Worm (Caenorhabditis elegans): ENCODE measurements around the gene R04D3.4.

R04D3.4 gene

DNA sequence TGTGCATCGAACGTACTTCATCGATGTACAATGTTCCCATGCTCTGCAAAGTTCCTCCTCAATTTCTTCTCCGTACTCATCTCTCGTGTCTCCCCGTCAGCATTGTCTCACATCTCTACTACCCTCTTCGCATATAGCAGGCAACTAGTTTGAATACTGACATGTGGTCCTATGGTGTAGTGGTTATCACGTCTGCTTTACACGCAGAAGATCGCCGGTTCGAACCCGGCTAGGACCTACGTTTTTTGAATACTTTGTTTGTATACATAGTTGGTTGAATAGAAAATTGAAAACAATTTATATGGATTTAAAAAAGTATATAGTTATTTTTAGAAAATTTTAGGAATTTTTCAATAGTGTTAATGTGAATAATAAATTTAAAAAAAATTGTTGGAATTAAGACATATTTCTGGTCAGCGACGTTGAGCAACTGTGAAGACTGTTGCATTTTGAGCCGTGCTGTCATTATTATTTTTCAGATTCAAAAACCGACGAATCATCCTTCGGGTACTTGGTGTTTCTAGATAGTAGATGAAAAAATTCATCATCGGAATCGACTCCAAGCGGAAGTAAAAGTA is 18.3 kb upstream of the R04D3.4 start (continued):
- TF ChIP-seq daf-12 (tag; optimal IDR thresholded peaks at IDR 0.05) = no peak
- TF ChIP-seq mep-1 (tag; optimal IDR thresholded peaks at IDR 0.05) = no peak
- TF ChIP-seq egl-27 (tag; optimal IDR thresholded peaks at IDR 0.05) = no peak
- TF ChIP-seq lin-29 (GFP tag; IDR thresholded peaks at IDR 0.05) = peak; percentile 83
- peak; percentile 72 for TF ChIP-seq saeg-2 (GFP tag; IDR thresholded peaks at IDR 0.05)
- TF ChIP-seq ceh-28 (tag; optimal IDR thresholded peaks at IDR 0.05) = no peak
- peak; percentile 82; the same call in 1 of the 2 replicates for TF ChIP-seq daf-8 (GFP tag; IDR thresholded peaks at IDR 0.05)
- TF ChIP-seq gei-8 (GFP tag; optimal IDR thresholded peaks at IDR 0.05) = peak; percentile 74
- TF ChIP-seq mdl-1 (tag; optimal IDR thresholded peaks at IDR 0.05) = peak; percentile 42 to 64
- TF ChIP-seq arid-1 (GFP tag; conservative IDR thresholded peaks at IDR 0.05) = peak; percentile 91
- no peak for TF ChIP-seq tag-97 (GFP tag; IDR thresholded peaks at IDR 0.05)
- TF ChIP-seq tra-1 (GFP tag; IDR thresholded peaks at IDR 0.05) = peak; percentile 96
- TF ChIP-seq duxl-1 (tag; optimal IDR thresholded peaks at IDR 0.05; ENCODE audit: poor library complexity) = no peak
- TF ChIP-seq hlh-30 (tag; optimal IDR thresholded peaks at IDR 0.05; ENCODE audit: insufficient read depth) = peak; percentile 83
- TF ChIP-seq T20F7.1 (GFP tag; optimal IDR thresholded peaks at IDR 0.05) = peak; percentile 81
- peak; percentile 79 for TF ChIP-seq mxl-2 (GFP tag; conservative IDR thresholded peaks at IDR 0.05)
- peak; percentile 85 for TF ChIP-seq zfp-3 (GFP tag; conservative IDR thresholded peaks at IDR 0.05)
- TF ChIP-seq ZK337.2 (GFP tag; IDR thresholded peaks at IDR 0.05) = peak; percentile 87
- peak; percentile 91 for TF ChIP-seq D1046.2 (GFP tag; IDR thresholded peaks at IDR 0.05)
- peak in 1 of 2 experiments; percentile 3 for TF ChIP-seq lsy-2 (tag; optimal IDR thresholded peaks at IDR 0.05)

DNA sequence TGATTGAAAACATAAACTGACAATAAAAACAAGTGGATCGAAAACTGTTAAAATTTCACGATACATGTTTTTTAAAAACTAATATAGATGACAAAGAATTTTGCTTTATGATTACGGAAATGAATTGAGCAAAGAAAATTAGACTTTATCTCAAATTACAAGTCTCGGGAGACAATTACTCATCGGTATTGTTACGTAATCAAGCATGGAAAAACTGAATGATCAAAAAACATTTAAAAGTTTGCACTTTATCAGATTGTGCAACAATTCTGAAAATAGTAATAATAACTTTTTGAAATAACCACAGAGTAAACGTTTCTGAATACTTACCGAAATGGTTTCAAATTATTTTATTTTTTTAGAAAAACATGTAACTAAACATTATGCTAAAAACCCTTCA is 17.2 kb upstream of the R04D3.4 start, which contains the start of gene srd-43:
srd-43 (minus strand) TSS at position 66 of the 400 bp plus-strand sequence.
- TF ChIP-seq lin-1 (GFP tag; IDR thresholded peaks at IDR 0.05) = no peak

DNA sequence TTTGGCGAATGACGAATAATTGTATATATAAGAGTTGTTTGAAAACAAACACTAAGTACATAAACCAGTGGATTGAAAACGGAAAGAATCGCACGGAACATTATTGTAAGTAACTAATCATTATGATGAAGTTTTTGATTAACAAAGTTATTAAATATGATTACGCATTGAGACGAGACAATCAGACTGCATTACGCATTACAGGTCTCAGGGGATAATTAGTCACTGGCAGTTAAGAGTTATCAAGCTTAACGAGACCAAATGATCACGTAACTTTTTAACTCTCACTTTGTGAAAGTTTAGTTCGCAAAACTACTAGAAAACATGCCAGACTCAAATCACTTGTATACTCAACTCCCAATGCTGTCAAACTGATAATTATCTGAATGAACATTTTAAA is 14.7 kb upstream of the R04D3.4 start, which contains the start of gene srd-42:
srd-42 (minus strand) TSS at position 101 of the 400 bp plus-strand sequence.
- no peak for TF ChIP-seq snpc-4 (tag; optimal IDR thresholded peaks at IDR 0.05)
- no peak for TF ChIP-seq skn-1 (tag; optimal IDR thresholded peaks at IDR 0.05)
- TF ChIP-seq ZK337.2 (GFP tag; IDR thresholded peaks at IDR 0.05) = no peak
- no peak for TF ChIP-seq gei-8 (GFP tag; optimal IDR thresholded peaks at IDR 0.05)
- no peak for TF ChIP-seq fos-1 (tag; optimal IDR thresholded peaks at IDR 0.05)
- no peak for TF ChIP-seq ceh-32 (tag; optimal IDR thresholded peaks at IDR 0.05; ENCODE audit: poor library complexity)
- TF ChIP-seq T26A8.4 (GFP tag; IDR thresholded peaks at IDR 0.05) = no peak
- TF ChIP-seq rbr-2 (tag; optimal IDR thresholded peaks at IDR 0.05) = no peak
- TF ChIP-seq cey-2 (tag; optimal IDR thresholded peaks at IDR 0.05; ENCODE audit: borderline replicate concordance, insufficient read depth) = no peak
- TF ChIP-seq tag-97 (GFP tag; IDR thresholded peaks at IDR 0.05) = no peak
- no peak for TF ChIP-seq F44E2.7 (GFP tag; IDR thresholded peaks at IDR 0.05)

DNA sequence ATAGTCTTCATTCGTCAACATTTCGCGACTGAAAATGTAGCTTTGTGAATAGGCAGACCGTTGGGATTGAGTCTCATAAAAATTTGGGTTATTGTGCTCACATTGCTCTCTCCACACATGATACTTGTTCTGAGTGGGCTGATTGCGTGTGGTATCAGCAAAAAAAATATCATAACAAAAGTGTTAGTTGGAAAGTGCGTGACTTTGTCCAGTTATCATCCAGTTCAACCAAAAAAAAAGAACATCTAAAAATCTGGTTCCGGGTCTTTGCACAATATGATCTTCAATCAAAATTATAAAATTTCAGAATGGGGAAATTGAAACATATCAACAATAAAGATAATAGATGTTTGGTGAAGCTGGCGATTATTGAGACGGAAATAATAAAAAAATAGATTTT is 11.9 kb upstream of the R04D3.4 start, which contains the start of gene srd-39:
srd-39 (minus strand) TSS at position 101 of the 400 bp plus-strand sequence.
- TF ChIP-seq Y48G9A.11 (GFP tag; IDR thresholded peaks at IDR 0.05) (no peak), lin-1 (GFP tag; IDR thresholded peaks at IDR 0.05) (no peak), ceh-82 (tag; optimal IDR thresholded peaks at IDR 0.05) (no peak), F10B5.3 (tag; optimal IDR thresholded peaks at IDR 0.05) (no peak), nhr-11 (tag; optimal IDR thresholded peaks at IDR 0.05) (no peak), D1046.2 (GFP tag; IDR thresholded peaks at IDR 0.05) (no peak), dmd-9 (GFP tag; IDR thresholded peaks at IDR 0.05) (no peak), egl-27 (tag; optimal IDR thresholded peaks at IDR 0.05) (no peak), vab-7 (GFP tag; IDR thresholded peaks at IDR 0.05) (no peak), unc-130 (GFP tag; optimal IDR thresholded peaks at IDR 0.05) (no peak), snpc-1.2 (GFP tag; IDR thresholded peaks at IDR 0.05) (no peak), F49E8.2 (tag; optimal IDR thresholded peaks at IDR 0.05; ENCODE audit: borderline replicate concordance) (no peak), cey-2 (tag; optimal IDR thresholded peaks at IDR 0.05; ENCODE audit: borderline replicate concordance, insufficient read depth) (no peak), nhr-10 (tag; optimal IDR thresholded peaks at IDR 0.05) (no peak)

Measured in whole organism, L4 larva.